Worm (Caenorhabditis elegans): ENCODE measurements around the gene adt-3.

adt-3 gene

DNA sequence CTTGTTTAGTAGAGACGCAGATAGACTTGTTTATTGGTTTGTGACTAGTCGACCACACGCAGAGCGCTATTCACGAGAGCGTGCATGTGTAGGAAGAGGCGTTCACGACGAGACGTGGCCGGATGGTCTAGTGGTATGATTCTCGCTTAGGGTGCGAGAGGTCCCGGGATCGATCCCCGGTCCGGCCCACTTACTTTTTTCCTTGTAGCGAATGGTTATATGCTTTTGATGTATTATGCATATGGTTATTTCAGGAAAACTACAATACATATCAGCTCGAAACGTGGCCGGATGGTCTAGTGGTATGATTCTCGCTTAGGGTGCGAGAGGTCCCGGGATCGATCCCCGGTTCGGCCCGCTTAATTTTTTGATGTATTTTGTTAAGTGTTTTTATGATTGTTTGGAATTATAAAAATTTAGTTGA is 38.5 kb downstream of the adt-3 start (continued):
- TF ChIP-seq mxl-3 (GFP tag; optimal IDR thresholded peaks at IDR 0.05) (peak; percentile 69), fos-1 (tag; optimal IDR thresholded peaks at IDR 0.05) (no peak), D1046.2 (GFP tag; IDR thresholded peaks at IDR 0.05) (peak; percentile 85), cey-2 (tag; optimal IDR thresholded peaks at IDR 0.05; ENCODE audit: borderline replicate concordance, insufficient read depth) (no peak), mxl-2 (GFP tag; conservative IDR thresholded peaks at IDR 0.05) (peak; percentile 87), ceh-82 (tag; optimal IDR thresholded peaks at IDR 0.05) (no peak), nhr-41 (GFP tag; IDR thresholded peaks at IDR 0.05) (peak; percentile 80), nhr-6 (tag; optimal IDR thresholded peaks at IDR 0.05) (peak; percentile 63), spr-3 (GFP tag; optimal IDR thresholded peaks at IDR 0.05) (peak; percentile 79), F26F4.8 (GFP tag; conservative IDR thresholded peaks at IDR 0.05) (0 out of 2 replicates have a peak, but pooled peaks have one; percentile 68), lir-3 (tag; optimal IDR thresholded peaks at IDR 0.05) (peak; percentile 10), nhr-28 (tag; optimal IDR thresholded peaks at IDR 0.05) (peak; percentile 48), zfp-2 (tag; optimal IDR thresholded peaks at IDR 0.05) (no peak), daf-16 (GFP tag; optimal IDR thresholded peaks at IDR 0.05) (peak; percentile 66 to 75), daf-16 (tag; optimal IDR thresholded peaks at IDR 0.05) (peak; percentile 86), ZK546.5 (tag; optimal IDR thresholded peaks at IDR 0.05) (no peak), ceh-20 (GFP tag; IDR thresholded peaks at IDR 0.05) (peak; percentile 79), spr-1 (tag; optimal IDR thresholded peaks at IDR 0.05) (peak; percentile 39), pha-4 (GFP tag; IDR thresholded peaks at IDR 0.05) (peak; percentile 88), pha-4 (tag; optimal IDR thresholded peaks at IDR 0.05) (no peak), R02D3.7 (tag; optimal IDR thresholded peaks at IDR 0.05) (no peak), ztf-11 (tag; optimal IDR thresholded peaks at IDR 0.05) (no peak), hmg-1.1 (GFP tag; IDR thresholded peaks at IDR 0.05) (peak; percentile 94), hif-1 (tag; optimal IDR thresholded peaks at IDR 0.05) (peak; percentile 18 to 60), F10B5.3 (tag; optimal IDR thresholded peaks at IDR 0.05) (no peak), daf-8 (GFP tag; IDR thresholded peaks at IDR 0.05) (no peak), madf-9 (GFP tag; conservative IDR thresholded peaks at IDR 0.05) (peak; percentile 67), ctbp-1 (GFP tag; IDR thresholded peaks at IDR 0.05) (peak; percentile 89), ZK337.2 (GFP tag; IDR thresholded peaks at IDR 0.05) (peak; percentile 77), gei-8 (GFP tag; optimal IDR thresholded peaks at IDR 0.05) (peak; percentile 64), nhr-77 (tag; optimal IDR thresholded peaks at IDR 0.05) (peak; percentile 66), nhr-111 (GFP tag; optimal IDR thresholded peaks at IDR 0.05) (peak; percentile 50), nhr-25 (tag; optimal IDR thresholded peaks at IDR 0.05; ENCODE audit: borderline replicate concordance, insufficient read depth) (peak; percentile 46), mep-1 (tag; optimal IDR thresholded peaks at IDR 0.05) (peak; percentile 88)

DNA sequence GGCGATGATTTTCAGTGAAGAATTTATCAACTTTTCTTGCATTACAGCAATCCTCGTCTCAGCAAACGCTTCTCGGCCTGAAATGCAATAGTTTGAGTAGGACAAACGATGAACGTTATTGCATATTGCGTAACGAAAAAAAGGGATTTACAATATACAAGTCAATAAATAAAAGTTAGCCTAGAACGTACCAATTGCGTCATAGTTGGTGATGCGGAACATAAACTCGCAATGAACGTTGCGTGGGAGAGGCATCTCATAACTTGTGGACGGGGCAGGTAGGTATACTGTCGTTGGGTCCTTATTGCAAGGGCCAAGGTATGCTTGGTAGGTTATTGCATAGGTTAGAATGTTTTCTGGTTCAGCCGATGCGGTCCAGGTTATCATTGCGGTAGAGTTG is 39.3 kb downstream of the adt-3 start:
- TF ChIP-seq hlh-30 (tag; optimal IDR thresholded peaks at IDR 0.05; ENCODE audit: insufficient read depth) = no peak
- TF ChIP-seq ces-1 (GFP tag; optimal IDR thresholded peaks at IDR 0.05) = no peak
- TF ChIP-seq zip-11 (GFP tag; IDR thresholded peaks at IDR 0.05) = no peak
- TF ChIP-seq daf-16 (GFP tag; optimal IDR thresholded peaks at IDR 0.05) = no peak
- TF ChIP-seq daf-16 (tag; optimal IDR thresholded peaks at IDR 0.05) = no peak
- TF ChIP-seq hlh-11 (tag; optimal IDR thresholded peaks at IDR 0.05) = no peak
- TF ChIP-seq jun-1 (tag; optimal IDR thresholded peaks at IDR 0.05) = no peak

- TF ChIP-seq ztf-7 (tag; optimal IDR thresholded peaks at IDR 0.05) = no peak
- TF ChIP-seq unc-62 (GFP tag; optimal IDR thresholded peaks at IDR 0.05 in 1 of 2) = peak in 1 of 2 experiments; percentile 61
- TF ChIP-seq unc-62 (tag; optimal IDR thresholded peaks at IDR 0.05) = no peak
Measured at ce11 chrX:3973534-3973933, 42.1 kb downstream of the adt-3 start, which contains the start of gene C16B8.4. Gene C16B8.4 (minus strand): TSS chrX:3973634.
